Fruit fly (Drosophila melanogaster): ENCODE data around the gene Cpsf100.

Gene Cpsf100

DNA sequence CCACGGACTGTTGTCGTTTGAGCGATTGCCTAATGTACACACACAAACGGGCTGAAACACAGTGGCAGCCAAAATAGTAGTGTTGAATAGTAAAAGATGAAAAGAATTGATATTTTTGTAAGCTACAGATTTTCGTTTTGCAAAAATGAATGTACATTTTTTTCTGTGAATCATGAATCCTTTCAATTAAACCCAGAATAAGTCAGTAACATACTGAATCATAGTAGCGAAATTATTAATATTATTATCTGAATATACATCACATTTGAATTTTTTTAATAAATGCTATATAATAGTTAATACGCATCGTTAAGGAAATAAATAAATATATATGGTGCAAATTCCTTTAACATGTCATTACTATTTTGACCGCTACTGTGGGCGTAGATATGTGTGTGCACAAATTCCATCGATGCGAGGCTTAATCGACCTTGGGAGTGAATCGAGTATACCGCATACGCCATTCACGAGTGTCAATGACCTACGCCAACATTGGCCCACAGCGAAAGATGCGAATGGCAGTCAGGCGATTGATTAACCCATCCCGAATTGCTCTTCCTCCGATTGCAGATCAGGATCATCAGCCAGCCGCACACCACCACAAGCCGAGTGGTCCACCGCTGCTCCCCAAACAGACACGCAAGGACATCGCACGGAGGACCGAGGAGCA, 6.3 kb downstream of the Cpsf100 start:
- no peak for TF ChIP-seq dmrt93B (GFP tag; optimal IDR thresholded peaks at IDR 0.05)
- peak; percentile 34 for TF ChIP-seq psq (GFP tag; optimal IDR thresholded peaks at IDR 0.05)
- TF ChIP-seq Sp1 (GFP tag; optimal IDR thresholded peaks at IDR 0.05) = no peak
- peak; percentile 41 for TF ChIP-seq sv (GFP tag; optimal IDR thresholded peaks at IDR 0.05)
- TF ChIP-seq tai (GFP tag; optimal IDR thresholded peaks at IDR 0.05) = no peak
- no peak for TF ChIP-seq woc (GFP tag; optimal IDR thresholded peaks at IDR 0.05)
- TF ChIP-seq N (GFP tag; optimal IDR thresholded peaks at IDR 0.05) = no peak
- no peak for TF ChIP-seq dl (GFP tag; optimal IDR thresholded peaks at IDR 0.05; ENCODE audit: insufficient read depth in 1 of 2, partially characterized antibody in 2 of 2)
- TF ChIP-seq OdsH (GFP tag; optimal IDR thresholded peaks at IDR 0.05) = peak; percentile 13
- TF ChIP-seq CrebA (GFP tag; optimal IDR thresholded peaks at IDR 0.05; ENCODE audit: borderline replicate concordance) = no peak

DNA sequence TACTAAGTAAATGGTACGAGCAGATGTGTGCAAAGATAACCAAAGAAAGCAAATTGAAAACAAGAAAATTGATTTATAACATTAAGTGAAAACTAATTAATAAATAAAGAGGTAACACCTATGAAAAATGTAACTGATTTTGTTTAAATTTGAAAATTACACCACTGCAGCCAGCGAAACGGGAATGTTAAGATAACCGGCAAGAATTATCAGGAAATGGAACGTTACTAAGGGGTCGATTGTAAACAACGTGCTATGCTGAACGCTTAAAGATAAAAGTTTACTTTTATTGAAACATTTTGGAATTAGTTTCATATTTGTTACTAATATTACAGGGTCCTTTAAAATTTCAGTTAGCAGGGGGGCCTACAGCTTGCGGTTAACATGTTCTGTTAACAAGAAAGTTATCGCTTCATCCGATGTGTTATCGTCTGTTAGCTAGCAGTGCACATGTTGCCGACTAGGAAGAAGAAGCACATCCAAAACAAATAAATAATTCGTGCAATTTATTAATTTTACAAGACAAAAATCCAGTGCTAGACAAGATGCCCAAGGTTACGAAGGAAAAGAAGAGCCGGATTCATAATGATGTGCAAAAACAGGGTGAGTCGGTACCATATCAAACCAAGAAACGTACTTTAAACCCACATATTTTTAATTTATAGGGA, 14.8 kb downstream of the Cpsf100 start, which contains the start of gene CG11837:
CG11837 (plus strand) TSS at position 439 of the 668 bp plus-strand sequence.
- TF ChIP-seq sage (GFP tag; optimal IDR thresholded peaks at IDR 0.05) (peak; percentile 36), dmrt93B (GFP tag; optimal IDR thresholded peaks at IDR 0.05) (no peak)

DNA sequence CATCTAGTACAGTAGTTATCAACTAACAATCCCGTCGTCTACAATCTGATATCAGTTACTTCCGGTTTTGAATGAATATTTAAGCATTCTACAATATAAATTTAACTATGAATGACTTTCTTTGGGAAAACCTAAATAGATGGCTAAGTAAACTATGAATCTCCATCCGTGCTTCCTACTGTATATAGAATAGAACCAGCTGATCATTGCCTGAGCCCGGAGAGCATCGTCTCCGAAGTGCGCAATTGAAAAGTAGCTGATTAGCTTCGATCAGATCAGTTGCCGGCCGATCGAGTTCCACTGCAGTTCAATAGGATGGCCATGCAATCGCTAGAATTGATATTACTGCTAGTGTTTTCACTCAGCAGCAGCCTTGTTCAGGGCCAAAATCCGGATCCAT, 16.4 kb downstream of the Cpsf100 start, which contains the start of gene CG11841:
CG11841 (plus strand) TSS at position 301 of the 400 bp plus-strand sequence.
- TF ChIP-seq br (GFP tag; optimal IDR thresholded peaks at IDR 0.05) (no peak), sv (GFP tag; optimal IDR thresholded peaks at IDR 0.05) (no peak), CG32264 (GFP tag; optimal IDR thresholded peaks at IDR 0.05) (no peak), foxo (GFP tag; optimal IDR thresholded peaks at IDR 0.05) (no peak), brk (GFP tag; optimal IDR thresholded peaks at IDR 0.05) (no peak), jim (GFP tag; optimal IDR thresholded peaks at IDR 0.05) (no peak), Vsx2 (GFP tag; optimal IDR thresholded peaks at IDR 0.05; ENCODE audit: partially characterized antibody) (no peak), Dif (GFP tag; optimal IDR thresholded peaks at IDR 0.05; ENCODE audit: partially characterized antibody) (no peak), lola (GFP tag; optimal IDR thresholded peaks at IDR 0.05) (no peak), Mio (GFP tag; optimal IDR thresholded peaks at IDR 0.05) (no peak), Rel (GFP tag; optimal IDR thresholded peaks at IDR 0.05) (no peak), Rel (tag; optimal IDR thresholded peaks at IDR 0.05) (no peak), usp (GFP tag; optimal IDR thresholded peaks at IDR 0.05) (no peak)

DNA sequence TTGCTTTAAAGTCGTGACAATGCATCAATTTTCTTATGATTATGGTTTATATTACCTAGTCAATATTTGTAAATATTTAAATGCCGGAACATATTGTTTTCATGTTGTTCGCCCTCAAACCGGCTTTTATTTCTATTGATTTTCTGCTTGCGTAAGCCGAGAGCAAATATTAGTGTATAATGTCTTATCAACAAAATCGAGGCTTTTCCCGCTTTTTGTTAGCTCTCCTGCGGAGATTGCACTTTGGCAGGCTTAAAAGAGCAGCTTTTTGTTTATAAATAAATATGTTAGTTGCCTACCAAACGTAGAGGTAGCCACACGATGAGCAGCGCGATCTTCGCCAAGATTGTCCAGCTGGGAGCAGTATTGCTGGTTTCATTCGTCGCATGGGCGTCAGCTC, 18.0 kb downstream of the Cpsf100 start, which contains the start of gene CG11842:
CG11842 (plus strand) TSS at position 301 of the 400 bp plus-strand sequence.
- TF ChIP-seq Rel (GFP tag; optimal IDR thresholded peaks at IDR 0.05) = no peak
- no peak for TF ChIP-seq Rel (tag; optimal IDR thresholded peaks at IDR 0.05)
- TF ChIP-seq Sp1 (GFP tag; optimal IDR thresholded peaks at IDR 0.05) = no peak
- TF ChIP-seq sage (GFP tag; optimal IDR thresholded peaks at IDR 0.05) = no peak
- no peak for TF ChIP-seq CG32264 (GFP tag; optimal IDR thresholded peaks at IDR 0.05)
- no peak for TF ChIP-seq psq (GFP tag; optimal IDR thresholded peaks at IDR 0.05)
- no peak for TF ChIP-seq usp (GFP tag; optimal IDR thresholded peaks at IDR 0.05)
- no peak for TF ChIP-seq h (GFP tag; optimal IDR thresholded peaks at IDR 0.05)
- TF ChIP-seq lola (GFP tag; optimal IDR thresholded peaks at IDR 0.05) = no peak
- no peak for TF ChIP-seq Mio (GFP tag; optimal IDR thresholded peaks at IDR 0.05)
- no peak for TF ChIP-seq brk (GFP tag; optimal IDR thresholded peaks at IDR 0.05)
- TF ChIP-seq Myc (optimal IDR thresholded peaks at IDR 0.05) = no peak
- no peak for TF ChIP-seq jim (GFP tag; optimal IDR thresholded peaks at IDR 0.05)
- no peak for TF ChIP-seq fru (GFP tag; optimal IDR thresholded peaks at IDR 0.05)
- TF ChIP-seq woc (GFP tag; optimal IDR thresholded peaks at IDR 0.05) = no peak
- TF ChIP-seq ey (GFP tag; optimal IDR thresholded peaks at IDR 0.05) = no peak
- TF ChIP-seq N (GFP tag; optimal IDR thresholded peaks at IDR 0.05) = no peak
- TF ChIP-seq CrebA (GFP tag; optimal IDR thresholded peaks at IDR 0.05; ENCODE audit: borderline replicate concordance) = no peak

DNA sequence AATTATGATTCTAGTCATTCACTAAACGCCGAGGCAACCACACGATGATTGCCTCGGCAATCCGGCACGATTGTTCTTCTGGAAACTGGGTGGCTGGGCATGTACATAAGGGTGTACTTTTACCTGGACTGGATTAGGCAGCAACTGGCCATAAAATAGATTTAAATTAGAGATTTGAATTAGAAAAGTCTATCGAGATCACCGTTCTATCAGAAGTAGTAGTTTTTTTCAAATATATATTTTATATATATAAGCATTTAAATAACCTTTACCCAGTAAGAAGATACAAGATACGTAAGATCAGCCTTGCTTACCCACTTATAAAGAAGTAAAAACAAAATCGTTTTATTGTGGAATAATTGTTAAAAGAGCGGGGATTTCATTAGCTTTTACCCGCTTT, 19.7 kb downstream of the Cpsf100 start, which contains the start of gene CG11843:
CG11843 (plus strand) TSS at position 301 of the 400 bp plus-strand sequence.
- TF ChIP-seq dl (GFP tag; optimal IDR thresholded peaks at IDR 0.05; ENCODE audit: insufficient read depth in 1 of 2, partially characterized antibody in 2 of 2) = no peak
- no peak for TF ChIP-seq Hr83 (GFP tag; optimal IDR thresholded peaks at IDR 0.05; ENCODE audit: poor library complexity, severe bottlenecking)
- TF ChIP-seq dsf (GFP tag; optimal IDR thresholded peaks at IDR 0.05; ENCODE audit: borderline replicate concordance) = no peak
- no peak for TF ChIP-seq CrebA (GFP tag; optimal IDR thresholded peaks at IDR 0.05; ENCODE audit: borderline replicate concordance)
